Worm (Caenorhabditis elegans) whole organism, L1 larva: ENCODE data around the gene plk-1.

Source experiments
- C34B4.2 ChIP-seq: sonication (generic microtip); optimal IDR thresholded peaks from 2 replicates; lab custom pipeline; 2017; ENCODE audit warnings: mild to moderate bottlenecking, missing genetic modification characterization, missing compliant biosample characterization
- F16B12.6 ChIP-seq: fragments of 150-350 bp; optimal IDR thresholded peaks from 2 replicates; lab custom pipeline; 2014; ENCODE audit warnings: missing biosample characterization, missing genetic modification characterization
- Y116A8C.19 ChIP-seq: sonication (generic microtip); optimal IDR thresholded peaks from 2 replicates; lab custom pipeline; 2016; ENCODE audit warnings: missing compliant biosample characterization, missing genetic modification characterization, borderline replicate concordance
- aha-1 ChIP-seq: fragments of 150-350 bp; optimal IDR thresholded peaks from 2 replicates; lab custom pipeline; 2014; ENCODE audit warnings: missing biosample characterization, missing genetic modification characterization
- aly-2 ChIP-seq: fragments of 150-350 bp; optimal IDR thresholded peaks from 2 replicates; lab custom pipeline; 2014; ENCODE audit warnings: missing biosample characterization, missing genetic modification characterization
- ama-1 ChIP-seq: fragments of 150-350 bp; optimal IDR thresholded peaks from 2 replicates; lab custom pipeline; 2014
- blmp-1 ChIP-seq: fragments of 150-350 bp; optimal IDR thresholded peaks from 2 replicates; lab custom pipeline; 2014; ENCODE audit warnings: missing biosample characterization, missing genetic modification characterization
- ceh-82 ChIP-seq, 3 experiments: fragments of 150-350 bp in 1 of 3; sonication (generic microtip) in 2 of 3; optimal IDR thresholded peaks; 2 replicates each; lab custom pipeline; 2014 to 2017; ENCODE audit warnings: missing biosample characterization in 3 of 3, missing genetic modification characterization in 3 of 3
- ceh-88 ChIP-seq: fragments of 200-800 bp; sonication (Bioruptor generic); IDR thresholded peaks from 2 replicates; pipeline ENCODE4 v1.3.6; 2022; ENCODE audit warnings: missing genetic modification characterization, missing compliant biosample characterization
- dpl-1 ChIP-seq, 3 experiments: fragments of 150-350 bp in 2 of 3; sonication (generic microtip) in 1 of 3; optimal IDR thresholded peaks; 2 replicates each; lab custom pipeline; 2014 to 2017; ENCODE audit warnings: missing biosample characterization in 3 of 3, missing genetic modification characterization in 3 of 3, missing genetic modification reagents in 3 of 3
- efl-1 ChIP-seq, 4 experiments: fragments of 150-350 bp; optimal IDR thresholded peaks in 3 of 4; peaks in 1 of 4; 1 replicate in 1 of 4; 2 replicates in 3 of 4; lab custom pipeline; 2014; ENCODE audit warnings: missing biosample characterization in 2 of 4, missing genetic modification characterization in 2 of 4, missing genetic modification reagents in 2 of 4
- efl-3 ChIP-seq: fragments of 200-800 bp; sonication (Bioruptor generic); optimal IDR thresholded peaks from 2 replicates; lab custom pipeline; 2018; ENCODE audit warnings: mild to moderate bottlenecking, missing genetic modification characterization, missing compliant biosample characterization
- elt-2 ChIP-seq: sonication (generic microtip); optimal IDR thresholded peaks from 2 replicates; lab custom pipeline; 2016; ENCODE audit warnings: missing genetic modification characterization, mild to moderate bottlenecking, inconsistent platforms, missing compliant biosample characterization, missing genetic modification reagents
- elt-3 ChIP-seq, 6 experiments: fragments of 150-350 bp in 1 of 6; sonication (generic microtip); optimal IDR thresholded peaks; 2 replicates each; lab custom pipeline; 2017 to 2018; ENCODE audit warnings: missing biosample characterization in 6 of 6, missing genetic modification characterization in 6 of 6, inconsistent platforms in 1 of 6
- ets-5 ChIP-seq: fragments of 200-800 bp; sonication (Bioruptor generic); IDR thresholded peaks from 2 replicates; pipeline ENCODE4 v1.3.6; 2022; ENCODE audit warnings: missing genetic modification characterization, missing compliant biosample characterization
- fkh-8 ChIP-seq: sonication (generic microtip); optimal IDR thresholded peaks from 2 replicates; lab custom pipeline; 2016; ENCODE audit warnings: mild to moderate bottlenecking, missing genetic modification characterization, missing compliant biosample characterization
- fos-1 ChIP-seq: fragments of 150-350 bp; optimal IDR thresholded peaks from 2 replicates; lab custom pipeline; 2014; ENCODE audit warnings: missing biosample characterization, missing genetic modification characterization
- grh-1 ChIP-seq: fragments of 200-800 bp; sonication (Bioruptor generic); IDR thresholded peaks from 2 replicates; pipeline ENCODE4 v1.3.6; 2022; ENCODE audit warnings: missing genetic modification reagents, missing genetic modification characterization, missing compliant biosample characterization
- hlh-17 ChIP-seq: fragments of 200-800 bp; sonication (Bioruptor generic); optimal IDR thresholded peaks from 2 replicates; lab custom pipeline; 2018; ENCODE audit warnings: missing genetic modification characterization, mild to moderate bottlenecking, missing compliant biosample characterization, moderate library complexity, borderline replicate concordance
- hpl-2 ChIP-seq: fragments of 150-350 bp; optimal IDR thresholded peaks from 2 replicates; lab custom pipeline; 2014; ENCODE audit warnings: missing biosample characterization, missing genetic modification reagents, missing genetic modification characterization
- irx-1 ChIP-seq: sonication (generic microtip); optimal IDR thresholded peaks from 2 replicates; lab custom pipeline; 2016; ENCODE audit warnings: missing genetic modification characterization, missing compliant biosample characterization
- jun-1 ChIP-seq: fragments of 150-350 bp; optimal IDR thresholded peaks from 2 replicates; lab custom pipeline; 2014; ENCODE audit warnings: missing biosample characterization, missing genetic modification reagents, missing genetic modification characterization
- lin-13 ChIP-seq: fragments of 150-350 bp; optimal IDR thresholded peaks from 2 replicates; lab custom pipeline; 2014; ENCODE audit warnings: missing biosample characterization, missing genetic modification reagents, missing genetic modification characterization
- lin-14 ChIP-seq: fragments of 200-800 bp; sonication (Bioruptor generic); optimal IDR thresholded peaks from 2 replicates; lab custom pipeline; 2018; ENCODE audit warnings: mild to moderate bottlenecking, missing genetic modification characterization, moderate library complexity, missing compliant biosample characterization
- lin-35 ChIP-seq, 2 experiments: fragments of 150-350 bp; optimal IDR thresholded peaks; 2 replicates each; lab custom pipeline; 2014; ENCODE audit warnings: missing biosample characterization in 2 of 2, missing genetic modification characterization in 2 of 2, missing genetic modification reagents in 2 of 2
- lsy-2 ChIP-seq, 2 experiments: fragments of 150-350 bp; optimal IDR thresholded peaks; 2 replicates each; lab custom pipeline; 2014; ENCODE audit warnings: missing biosample characterization in 2 of 2, missing genetic modification characterization in 2 of 2
- mab-9 ChIP-seq: fragments of 200-800 bp; sonication (Bioruptor generic); IDR thresholded peaks from 2 replicates; pipeline ENCODE4 v1.3.6; 2022; ENCODE audit warnings: missing genetic modification reagents, missing genetic modification characterization, missing compliant biosample characterization
- mdl-1 ChIP-seq, 2 experiments: fragments of 150-350 bp; optimal IDR thresholded peaks; 2 replicates each; lab custom pipeline; 2014 to 2017; ENCODE audit warnings: missing biosample characterization in 2 of 2, missing genetic modification characterization in 2 of 2, inconsistent platforms in 1 of 2
- mef-2 ChIP-seq: fragments of 150-350 bp; optimal IDR thresholded peaks from 2 replicates; lab custom pipeline; 2014; ENCODE audit warnings: missing biosample characterization, missing genetic modification characterization
- mep-1 ChIP-seq: fragments of 150-350 bp; optimal IDR thresholded peaks from 2 replicates; lab custom pipeline; 2014; ENCODE audit warnings: missing biosample characterization, missing genetic modification characterization
- nhr-11 ChIP-seq: fragments of 150-350 bp; optimal IDR thresholded peaks from 2 replicates; lab custom pipeline; 2014; ENCODE audit warnings: missing biosample characterization, missing genetic modification characterization
- nhr-20 ChIP-seq: sonication (generic microtip); optimal IDR thresholded peaks from 2 replicates; lab custom pipeline; 2016; ENCODE audit warnings: mild to moderate bottlenecking, missing genetic modification characterization, missing compliant biosample characterization
- nhr-28 ChIP-seq: fragments of 150-350 bp; optimal IDR thresholded peaks from 2 replicates; lab custom pipeline; 2014; ENCODE audit warnings: missing biosample characterization, missing genetic modification characterization
- nhr-47 ChIP-seq: sonication (generic microtip); optimal IDR thresholded peaks from 2 replicates; lab custom pipeline; 2016; ENCODE audit warnings: mild to moderate bottlenecking, missing genetic modification characterization, moderate library complexity, missing compliant biosample characterization
- nhr-71 ChIP-seq: sonication (generic microtip); optimal IDR thresholded peaks from 2 replicates; lab custom pipeline; 2016; ENCODE audit warnings: mild to moderate bottlenecking, missing genetic modification characterization, moderate library complexity, missing compliant biosample characterization
- nhr-77 ChIP-seq: fragments of 150-350 bp; optimal IDR thresholded peaks from 2 replicates; lab custom pipeline; 2014; ENCODE audit warnings: missing biosample characterization, missing genetic modification characterization
- nhr-84 ChIP-seq: sonication (generic microtip); optimal IDR thresholded peaks from 2 replicates; lab custom pipeline; 2017; ENCODE audit warnings: missing biosample characterization, missing genetic modification characterization
- nhr-85 ChIP-seq: sonication (generic microtip); peaks from one replicate; lab custom pipeline; 2016; ENCODE audit warnings: missing genetic modification characterization, inconsistent platforms, missing compliant biosample characterization
- pag-3 ChIP-seq: sonication (generic microtip); optimal IDR thresholded peaks from 2 replicates; lab custom pipeline; 2017; ENCODE audit warnings: missing genetic modification characterization, mild to moderate bottlenecking, missing compliant biosample characterization, antibody characterized with exemption, borderline replicate concordance; ENCODE audit not compliant: insufficient read depth
- pax-3 ChIP-seq: fragments of 200-800 bp; sonication (Bioruptor generic); optimal IDR thresholded peaks from 2 replicates; lab custom pipeline; 2018; ENCODE audit warnings: mild to moderate bottlenecking, missing genetic modification characterization, moderate library complexity, missing compliant biosample characterization
- pqm-1 ChIP-seq: sonication (generic microtip); optimal IDR thresholded peaks from 3 replicates; lab custom pipeline; 2017; ENCODE audit warnings: missing biosample characterization, missing genetic modification characterization
- rnt-1 ChIP-seq: sonication (generic microtip); optimal IDR thresholded peaks from 2 replicates; lab custom pipeline; 2016; ENCODE audit warnings: mild to moderate bottlenecking, missing genetic modification characterization, moderate library complexity, missing compliant biosample characterization
- skn-1 ChIP-seq: fragments of 150-350 bp; optimal IDR thresholded peaks from 2 replicates; lab custom pipeline; 2014; ENCODE audit warnings: missing biosample characterization, missing genetic modification characterization
- snu-23 ChIP-seq: sonication (generic microtip); optimal IDR thresholded peaks from 2 replicates; lab custom pipeline; 2016; ENCODE audit warnings: missing genetic modification characterization, missing compliant biosample characterization
- swsn-7 ChIP-seq: sonication (generic microtip); optimal IDR thresholded peaks from 2 replicates; lab custom pipeline; 2016; ENCODE audit warnings: missing genetic modification characterization, missing compliant biosample characterization
- tbx-2 ChIP-seq: sonication (generic microtip); optimal IDR thresholded peaks from 2 replicates; lab custom pipeline; 2016; ENCODE audit warnings: missing genetic modification characterization, missing compliant biosample characterization
- unc-62 ChIP-seq: fragments of 150-350 bp; optimal IDR thresholded peaks from 2 replicates; lab custom pipeline; 2014; ENCODE audit warnings: missing biosample characterization, missing genetic modification reagents, missing genetic modification characterization
- unc-86 ChIP-seq: sonication (generic microtip); optimal IDR thresholded peaks from 2 replicates; lab custom pipeline; 2016; ENCODE audit warnings: missing genetic modification characterization, missing compliant biosample characterization
- vab-15 ChIP-seq: sonication (generic microtip); optimal IDR thresholded peaks from 2 replicates; lab custom pipeline; 2017; ENCODE audit warnings: missing genotype, mild to moderate bottlenecking, missing genetic modification characterization, missing compliant biosample characterization
- xbp-1 ChIP-seq: sonication (generic microtip); optimal IDR thresholded peaks from 2 replicates; lab custom pipeline; 2016; ENCODE audit warnings: missing genetic modification characterization, missing compliant biosample characterization
- zip-4 ChIP-seq: fragments of 200-800 bp; sonication (Bioruptor generic); optimal IDR thresholded peaks from 2 replicates; lab custom pipeline; 2018; ENCODE audit warnings: mild to moderate bottlenecking, missing genetic modification characterization, moderate library complexity, missing compliant biosample characterization
- ztf-11 ChIP-seq, 2 experiments: sonication (generic microtip); optimal IDR thresholded peaks; 2 replicates each; lab custom pipeline; 2016 to 2017; ENCODE audit warnings: missing genetic modification characterization in 2 of 2, missing biosample characterization in 1 of 2, missing compliant biosample characterization in 1 of 2
- ztf-4 ChIP-seq: fragments of 150-350 bp; optimal IDR thresholded peaks from 2 replicates; lab custom pipeline; 2014; ENCODE audit warnings: missing biosample characterization, missing genetic modification characterization

The plk-1 gene

ce11 chrIII:8124323-8124722 is 23.2 kb downstream of the plk-1 start:
- TF ChIP-seq lin-14 (GFP tag; lab: Kevin White, UChicago) (peak; percentile 89), unc-86 (tag; lab: Kevin White, UChicago) (peak; percentile 42), mab-9 (GFP tag; lab: Robert Waterston, UW) (no peak), pag-3 (no peak), rnt-1 (peak; percentile 67), ceh-88 (GFP tag; lab: Robert Waterston, UW) (no peak), ceh-82 (tag; optimal IDR thresholded peaks at IDR 0.05; lab: Kevin White, UChicago) (peak; percentile 0 to 62 (median 9)), pax-3 (tag; lab: Kevin White, UChicago) (no peak), C34B4.2 (tag; lab: Kevin White, UChicago) (no peak), jun-1 (tag; lab: Kevin White, UChicago) (peak; percentile 16), nhr-28 (tag; lab: Kevin White, UChicago) (no peak), F16B12.6 (no peak), swsn-7 (peak; percentile 57), ztf-4 (tag; lab: Kevin White, UChicago) (no peak), vab-15 (tag; lab: Kevin White, UChicago) (no peak), fos-1 (tag; lab: Kevin White, UChicago) (peak; percentile 76), efl-1 (optimal IDR thresholded peaks at IDR 0.05; lab: Kevin White, UChicago) (peak; percentile 72 to 84), efl-1 (GFP tag; optimal IDR thresholded peaks at IDR 0.05 in 1 of 2; lab: Kevin White, UChicago) (peak; percentile 36 to 94), xbp-1 (tag; lab: Kevin White, UChicago) (peak; percentile 37), snu-23 (GFP tag; lab: Kevin White, UChicago) (peak; percentile 70), fkh-8 (peak; percentile 16), irx-1 (tag; lab: Kevin White, UChicago) (no peak), lsy-2 (tag; optimal IDR thresholded peaks at IDR 0.05; lab: Kevin White, UChicago) (peak; percentile 77 to 90), nhr-11 (no peak), elt-2 (tag; lab: Kevin White, UChicago) (no peak), mep-1 (tag; lab: Kevin White, UChicago) (peak; percentile 86), grh-1 (GFP tag; lab: Robert Waterston, UW) (no peak), ama-1 (lab: Kevin White, UChicago) (no peak), ets-5 (no peak), nhr-77 (tag; lab: Kevin White, UChicago) (peak; percentile 45), elt-3 (tag; optimal IDR thresholded peaks at IDR 0.05; lab: Kevin White, UChicago) (peak in 1 of 6 experiments; percentile 59), nhr-47 (tag; lab: Kevin White, UChicago) (peak; percentile 50), nhr-84 (no peak), efl-3 (GFP tag; lab: Kevin White, UChicago) (no peak), ztf-11 (tag; optimal IDR thresholded peaks at IDR 0.05; lab: Kevin White, UChicago) (no peak), unc-62 (GFP tag; lab: Kevin White, UChicago) (no peak), nhr-85 (tag; lab: Kevin White, UChicago) (peak; percentile 77), aha-1 (tag; lab: Kevin White, UChicago) (no peak), blmp-1 (tag; lab: Kevin White, UChicago) (peak; percentile 61), lin-13 (GFP tag; lab: Kevin White, UChicago) (peak; percentile 20), aly-2 (tag; lab: Kevin White, UChicago) (no peak), mef-2 (tag; lab: Kevin White, UChicago) (no peak), mdl-1 (tag; optimal IDR thresholded peaks at IDR 0.05; lab: Kevin White, UChicago) (peak in 1 of 2 experiments; percentile 34), nhr-71 (peak; percentile 82), lin-35 (GFP tag; optimal IDR thresholded peaks at IDR 0.05; lab: Kevin White, UChicago) (peak; percentile 40 to 52), hpl-2 (GFP tag; lab: Kevin White, UChicago) (no peak), dpl-1 (GFP tag; optimal IDR thresholded peaks at IDR 0.05; lab: Kevin White, UChicago) (peak; percentile 13 to 27 (median 27)), hlh-17 (GFP tag; lab: Kevin White, UChicago) (no peak), Y116A8C.19 (tag; lab: Kevin White, UChicago) (no peak), tbx-2 (tag; lab: Kevin White, UChicago) (peak; percentile 54), skn-1 (tag; lab: Kevin White, UChicago) (peak; percentile 27), zip-4 (no peak), pqm-1 (tag; lab: Kevin White, UChicago) (no peak), nhr-20 (tag; lab: Kevin White, UChicago) (peak; percentile 40)
